Fruit fly (Drosophila melanogaster) S2 (cell line): Measurements from ENCODE around the gene Unc50.

ENCODE experiments used
- CG8478 ChIP-seq: fragments of >200 bp; optimal IDR thresholded peaks from 2 replicates; lab custom pipeline; 2018
- CTCF ChIP-seq, 2 experiments: fragments of >200 bp; optimal IDR thresholded peaks; 2 replicates each; lab custom pipeline; 2018

DNA sequence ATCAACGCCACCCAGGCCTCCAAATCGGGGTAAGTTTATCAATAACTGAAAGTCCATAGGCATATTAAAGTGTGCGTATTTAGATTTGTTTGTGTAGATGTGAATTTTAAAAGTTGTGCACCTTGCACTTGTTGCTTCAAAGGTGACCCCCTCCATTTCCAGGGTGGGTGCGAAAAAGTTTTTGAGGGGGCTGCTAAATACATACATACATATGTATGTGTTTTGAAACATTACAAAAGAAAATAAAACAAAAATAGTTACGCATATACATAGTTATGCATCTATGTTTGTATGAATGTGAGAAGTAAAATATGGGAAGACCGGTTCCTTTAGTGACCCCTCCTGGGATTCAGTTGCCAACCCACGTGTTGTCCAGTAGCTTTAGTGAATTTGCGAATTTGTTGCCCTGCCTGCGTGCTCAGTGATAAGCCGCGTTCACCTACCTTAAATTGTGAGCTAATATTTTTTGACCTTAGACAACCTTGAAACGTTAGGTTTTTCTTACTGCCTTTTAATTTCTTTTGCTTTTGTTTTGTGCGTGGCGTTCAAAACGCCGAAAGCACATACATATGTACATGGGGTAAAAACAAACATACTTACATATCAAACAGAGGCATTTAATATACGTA is 6.4 kb downstream of the Unc50 start:
- TF ChIP-seq CG8478 (lab: Kevin White, UChicago) (no peak), CTCF (optimal IDR thresholded peaks at IDR 0.05; lab: Kevin White, UChicago) (no peak)
